Fruit fly (Drosophila melanogaster): Measurements from ENCODE around the gene Or2a.

Gene Or2a

dm6 chrX:2296230-2297044, 50.4 kb downstream of the Or2a start (continued):
- TF ChIP-seq CG7987 (GFP tag; optimal IDR thresholded peaks at IDR 0.05) (peak; percentile 66), scrt (GFP tag; optimal IDR thresholded peaks at IDR 0.05) (peak; percentile 83), klu (GFP tag; IDR thresholded peaks at IDR 0.05) (peak; percentile 77), HHEX (GFP tag; optimal IDR thresholded peaks at IDR 0.05) (peak; percentile 94), Hey (tag; optimal IDR thresholded peaks at IDR 0.05) (peak; percentile 65), vnd (GFP tag; IDR thresholded peaks at IDR 0.05; ENCODE audit: partially characterized antibody) (no peak), CG1024 (GFP tag; IDR thresholded peaks at IDR 0.05) (no peak), zen (tag; optimal IDR thresholded peaks at IDR 0.05) (peak; percentile 86), H15 (GFP tag; IDR thresholded peaks at IDR 0.05) (peak; percentile 69; the same call in 2 of the 3 replicates), yki (optimal IDR thresholded peaks at IDR 0.05) (no peak), CG6175 (GFP tag; IDR thresholded peaks at IDR 0.05) (no peak; the same call in 2 of the 3 replicates), psq (GFP tag; optimal IDR thresholded peaks at IDR 0.05) (peak; percentile 51), crc (GFP tag; optimal IDR thresholded peaks at IDR 0.05) (peak; percentile 94), CG12391 (tag; optimal IDR thresholded peaks at IDR 0.05) (peak; percentile 91), onecut (GFP tag; IDR thresholded peaks at IDR 0.05) (peak; percentile 90), CG7839 (tag; optimal IDR thresholded peaks at IDR 0.05) (peak; percentile 95), CG1233 (GFP tag; optimal IDR thresholded peaks at IDR 0.05) (peak; percentile 91), eyg (GFP tag; optimal IDR thresholded peaks at IDR 0.05) (peak; percentile 89), CG30431 (GFP tag; optimal IDR thresholded peaks at IDR 0.05) (peak; percentile 95), CTCF (GFP tag; optimal IDR thresholded peaks at IDR 0.05) (peak; percentile 65), CG13287 (GFP tag; IDR thresholded peaks at IDR 0.05; ENCODE audit: partially characterized antibody) (no peak), nom (GFP tag; optimal IDR thresholded peaks at IDR 0.05) (peak; percentile 82), Dek (tag; optimal IDR thresholded peaks at IDR 0.05) (peak; percentile 87), Nf-YB (GFP tag; optimal IDR thresholded peaks at IDR 0.05) (peak; percentile 83), CG9437 (GFP tag; optimal IDR thresholded peaks at IDR 0.05) (peak; percentile 84), repo (GFP tag; optimal IDR thresholded peaks at IDR 0.05) (peak; percentile 90), Hmr (GFP tag; optimal IDR thresholded peaks at IDR 0.05) (peak; percentile 96), Scr (GFP tag; IDR thresholded peaks at IDR 0.05; ENCODE audit: partially characterized antibody) (no peak), MTF-1 (GFP tag; optimal IDR thresholded peaks at IDR 0.05; ENCODE audit: borderline replicate concordance) (peak; percentile 63), PHDP (tag; optimal IDR thresholded peaks at IDR 0.05) (peak; percentile 93), CG17361 (GFP tag; IDR thresholded peaks at IDR 0.05) (peak; percentile 99), inv (GFP tag; IDR thresholded peaks at IDR 0.05; ENCODE audit: partially characterized antibody) (no peak), chn (GFP tag; optimal IDR thresholded peaks at IDR 0.05) (peak; percentile 93), CG9727 (GFP tag; optimal IDR thresholded peaks at IDR 0.05) (peak; percentile 96), CG11093 (GFP tag; IDR thresholded peaks at IDR 0.05) (peak; percentile 77; the same call in 2 of the 3 replicates), CG18011 (GFP tag; optimal IDR thresholded peaks at IDR 0.05) (peak; percentile 79), Doc2 (GFP tag; IDR thresholded peaks at IDR 0.05) (peak; percentile 55; the same call in 1 of the 2 replicates), Sox100B (GFP tag; optimal IDR thresholded peaks at IDR 0.05) (peak; percentile 97), Ada2b (GFP tag; IDR thresholded peaks at IDR 0.05) (peak; percentile 70), CG6272 (GFP tag; IDR thresholded peaks at IDR 0.05) (no peak), her (GFP tag; optimal IDR thresholded peaks at IDR 0.05) (peak; percentile 93), ttk (GFP tag; IDR thresholded peaks at IDR 0.05) (peak; percentile 64), Blimp-1 (GFP tag; optimal IDR thresholded peaks at IDR 0.05) (peak; percentile 93), maf-S (GFP tag; optimal IDR thresholded peaks at IDR 0.05) (peak; percentile 89), CG7271 (tag; optimal IDR thresholded peaks at IDR 0.05) (no peak), BtbVII (GFP tag; optimal IDR thresholded peaks at IDR 0.05) (peak; percentile 95), CG30403 (GFP tag; optimal IDR thresholded peaks at IDR 0.05) (peak; percentile 95), CG13424 (tag; optimal IDR thresholded peaks at IDR 0.05) (peak; percentile 94), lilli (GFP tag; optimal IDR thresholded peaks at IDR 0.05) (peak; percentile 93)
